Worm (Caenorhabditis elegans) whole organism, L1 larva: ENCODE data around the gene cdh-10.
A peak's percentile ranks its signal among the peaks of the same experiment; 100 is the strongest.

ENCODE experiments used
- C16A3.4 ChIP-seq: fragments of 150-350 bp; optimal IDR thresholded peaks from 2 replicates; lab custom pipeline; 2014; ENCODE audit warnings: missing biosample characterization, missing genetic modification characterization
- F16B12.6 ChIP-seq: fragments of 150-350 bp; optimal IDR thresholded peaks from 2 replicates; lab custom pipeline; 2014; ENCODE audit warnings: missing biosample characterization, missing genetic modification characterization
- Y116A8C.19 ChIP-seq: sonication (generic microtip); optimal IDR thresholded peaks from 2 replicates; lab custom pipeline; 2016; ENCODE audit warnings: missing compliant biosample characterization, missing genetic modification characterization, borderline replicate concordance
- alr-1 ChIP-seq: fragments of 200-800 bp; sonication (Bioruptor generic); optimal IDR thresholded peaks from 2 replicates; lab custom pipeline; 2018; ENCODE audit warnings: borderline replicate concordance, mild to moderate bottlenecking, missing genetic modification characterization, missing compliant biosample characterization
- ama-1 ChIP-seq: fragments of 150-350 bp; optimal IDR thresholded peaks from 2 replicates; lab custom pipeline; 2014
- blmp-1 ChIP-seq: fragments of 150-350 bp; optimal IDR thresholded peaks from 2 replicates; lab custom pipeline; 2014; ENCODE audit warnings: missing biosample characterization, missing genetic modification characterization
- ceh-8 ChIP-seq: fragments of 200-800 bp; sonication (Bioruptor generic); optimal IDR thresholded peaks from 2 replicates; lab custom pipeline; 2018; ENCODE audit warnings: mild to moderate bottlenecking, missing genetic modification characterization, moderate library complexity, missing compliant biosample characterization
- ceh-82 ChIP-seq, 3 experiments: fragments of 150-350 bp in 1 of 3; sonication (generic microtip) in 2 of 3; optimal IDR thresholded peaks; 2 replicates each; lab custom pipeline; 2014 to 2017; ENCODE audit warnings: missing biosample characterization in 3 of 3, missing genetic modification characterization in 3 of 3
- ceh-88 ChIP-seq: fragments of 200-800 bp; sonication (Bioruptor generic); IDR thresholded peaks from 2 replicates; pipeline ENCODE4 v1.3.6; 2022; ENCODE audit warnings: missing genetic modification characterization, missing compliant biosample characterization
- ces-1 ChIP-seq: fragments of 150-350 bp; optimal IDR thresholded peaks from 2 replicates; lab custom pipeline; 2014; ENCODE audit warnings: missing biosample characterization, missing genetic modification reagents, missing genetic modification characterization
- fkh-10 ChIP-seq: sonication (generic microtip); optimal IDR thresholded peaks from 2 replicates; lab custom pipeline; 2017; ENCODE audit warnings: missing biosample characterization, missing genetic modification reagents, missing genetic modification characterization
- fkh-8 ChIP-seq: sonication (generic microtip); optimal IDR thresholded peaks from 2 replicates; lab custom pipeline; 2016; ENCODE audit warnings: mild to moderate bottlenecking, missing genetic modification characterization, missing compliant biosample characterization
- fos-1 ChIP-seq: fragments of 150-350 bp; optimal IDR thresholded peaks from 2 replicates; lab custom pipeline; 2014; ENCODE audit warnings: missing biosample characterization, missing genetic modification characterization
- irx-1 ChIP-seq: sonication (generic microtip); optimal IDR thresholded peaks from 2 replicates; lab custom pipeline; 2016; ENCODE audit warnings: missing genetic modification characterization, missing compliant biosample characterization
- lin-15B ChIP-seq: fragments of 150-350 bp; sonication (generic microtip); optimal IDR thresholded peaks from 3 replicates; lab custom pipeline; 2014; ENCODE audit warnings: missing biosample characterization, missing genetic modification characterization
- lin-35 ChIP-seq, 2 experiments: fragments of 150-350 bp; optimal IDR thresholded peaks; 2 replicates each; lab custom pipeline; 2014; ENCODE audit warnings: missing biosample characterization in 2 of 2, missing genetic modification characterization in 2 of 2, missing genetic modification reagents in 2 of 2
- mdl-1 ChIP-seq, 2 experiments: fragments of 150-350 bp; optimal IDR thresholded peaks; 2 replicates each; lab custom pipeline; 2014 to 2017; ENCODE audit warnings: missing biosample characterization in 2 of 2, missing genetic modification characterization in 2 of 2, inconsistent platforms in 1 of 2
- mef-2 ChIP-seq: fragments of 150-350 bp; optimal IDR thresholded peaks from 2 replicates; lab custom pipeline; 2014; ENCODE audit warnings: missing biosample characterization, missing genetic modification characterization
- mep-1 ChIP-seq: fragments of 150-350 bp; optimal IDR thresholded peaks from 2 replicates; lab custom pipeline; 2014; ENCODE audit warnings: missing biosample characterization, missing genetic modification characterization
- nhr-11 ChIP-seq: fragments of 150-350 bp; optimal IDR thresholded peaks from 2 replicates; lab custom pipeline; 2014; ENCODE audit warnings: missing biosample characterization, missing genetic modification characterization
- nhr-47 ChIP-seq: sonication (generic microtip); optimal IDR thresholded peaks from 2 replicates; lab custom pipeline; 2016; ENCODE audit warnings: mild to moderate bottlenecking, missing genetic modification characterization, moderate library complexity, missing compliant biosample characterization
- nhr-71 ChIP-seq: sonication (generic microtip); optimal IDR thresholded peaks from 2 replicates; lab custom pipeline; 2016; ENCODE audit warnings: mild to moderate bottlenecking, missing genetic modification characterization, moderate library complexity, missing compliant biosample characterization
- nhr-77 ChIP-seq: fragments of 150-350 bp; optimal IDR thresholded peaks from 2 replicates; lab custom pipeline; 2014; ENCODE audit warnings: missing biosample characterization, missing genetic modification characterization
- nhr-85 ChIP-seq: sonication (generic microtip); peaks from one replicate; lab custom pipeline; 2016; ENCODE audit warnings: missing genetic modification characterization, inconsistent platforms, missing compliant biosample characterization
- pax-3 ChIP-seq: fragments of 200-800 bp; sonication (Bioruptor generic); optimal IDR thresholded peaks from 2 replicates; lab custom pipeline; 2018; ENCODE audit warnings: mild to moderate bottlenecking, missing genetic modification characterization, moderate library complexity, missing compliant biosample characterization
- pqm-1 ChIP-seq: sonication (generic microtip); optimal IDR thresholded peaks from 3 replicates; lab custom pipeline; 2017; ENCODE audit warnings: missing biosample characterization, missing genetic modification characterization
- snu-23 ChIP-seq: sonication (generic microtip); optimal IDR thresholded peaks from 2 replicates; lab custom pipeline; 2016; ENCODE audit warnings: missing genetic modification characterization, missing compliant biosample characterization
- sptf-1 ChIP-seq: fragments of 150-350 bp; optimal IDR thresholded peaks from 2 replicates; lab custom pipeline; 2014; ENCODE audit warnings: missing biosample characterization, missing genetic modification characterization
- tbx-2 ChIP-seq: sonication (generic microtip); optimal IDR thresholded peaks from 2 replicates; lab custom pipeline; 2016; ENCODE audit warnings: missing genetic modification characterization, missing compliant biosample characterization
- tlp-1 ChIP-seq: fragments of 150-350 bp; optimal IDR thresholded peaks from 2 replicates; lab custom pipeline; 2014; ENCODE audit warnings: missing biosample characterization, missing genetic modification characterization
- unc-30 ChIP-seq: sonication (generic microtip); optimal IDR thresholded peaks from 2 replicates; lab custom pipeline; 2017; ENCODE audit warnings: missing biosample characterization, missing genetic modification characterization
- vab-15 ChIP-seq: sonication (generic microtip); optimal IDR thresholded peaks from 2 replicates; lab custom pipeline; 2017; ENCODE audit warnings: missing genotype, mild to moderate bottlenecking, missing genetic modification characterization, missing compliant biosample characterization
- zip-4 ChIP-seq: fragments of 200-800 bp; sonication (Bioruptor generic); optimal IDR thresholded peaks from 2 replicates; lab custom pipeline; 2018; ENCODE audit warnings: mild to moderate bottlenecking, missing genetic modification characterization, moderate library complexity, missing compliant biosample characterization
- ztf-11 ChIP-seq, 2 experiments: sonication (generic microtip); optimal IDR thresholded peaks; 2 replicates each; lab custom pipeline; 2016 to 2017; ENCODE audit warnings: missing genetic modification characterization in 2 of 2, missing biosample characterization in 1 of 2, missing compliant biosample characterization in 1 of 2

cdh-10 gene

DNA sequence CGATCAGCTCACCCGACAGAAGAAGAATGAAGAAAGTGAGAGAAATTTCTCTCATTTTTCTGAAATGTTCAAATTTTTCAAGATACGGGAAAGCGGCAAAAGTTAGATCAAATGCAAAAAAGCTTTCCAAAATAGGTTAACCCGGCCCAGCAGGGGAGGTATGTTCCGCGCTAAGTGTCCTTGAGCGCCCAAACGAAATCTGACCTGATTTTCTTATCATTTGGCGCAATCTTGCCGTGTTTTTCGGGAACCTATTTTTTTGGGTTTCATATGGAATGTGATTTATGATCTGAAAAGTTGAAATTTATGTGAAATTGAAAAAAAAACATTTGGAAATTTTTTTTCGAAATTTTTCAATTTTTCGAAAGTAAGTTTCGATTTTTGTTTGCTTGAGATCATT, at the start of gene cdh-10:
TSS of gene cdh-10 (minus strand) at position 59 of the 400 bp plus-strand sequence.
- TF ChIP-seq nhr-85 = peak; percentile 60
- TF ChIP-seq ceh-82 (tag; optimal IDR thresholded peaks at IDR 0.05; lab: Kevin White, UChicago) = no peak
- TF ChIP-seq vab-15 = no peak
- no peak for TF ChIP-seq irx-1 (tag; lab: Kevin White, UChicago)
- TF ChIP-seq mep-1 = no peak
- TF ChIP-seq fos-1 (tag; lab: Kevin White, UChicago) = no peak
- TF ChIP-seq mef-2 (tag; lab: Kevin White, UChicago) = no peak
- no peak for TF ChIP-seq ama-1
- peak; percentile 66 for TF ChIP-seq blmp-1 (tag; lab: Kevin White, UChicago)
- no peak for TF ChIP-seq ceh-88
- no peak for TF ChIP-seq tlp-1 (tag; lab: Kevin White, UChicago)
- TF ChIP-seq lin-15B (tag; lab: Kevin White, UChicago) = no peak
- TF ChIP-seq lin-35 (GFP tag; optimal IDR thresholded peaks at IDR 0.05; lab: Kevin White, UChicago) = no peak
- TF ChIP-seq, all 84 proteins: peak for 2

DNA sequence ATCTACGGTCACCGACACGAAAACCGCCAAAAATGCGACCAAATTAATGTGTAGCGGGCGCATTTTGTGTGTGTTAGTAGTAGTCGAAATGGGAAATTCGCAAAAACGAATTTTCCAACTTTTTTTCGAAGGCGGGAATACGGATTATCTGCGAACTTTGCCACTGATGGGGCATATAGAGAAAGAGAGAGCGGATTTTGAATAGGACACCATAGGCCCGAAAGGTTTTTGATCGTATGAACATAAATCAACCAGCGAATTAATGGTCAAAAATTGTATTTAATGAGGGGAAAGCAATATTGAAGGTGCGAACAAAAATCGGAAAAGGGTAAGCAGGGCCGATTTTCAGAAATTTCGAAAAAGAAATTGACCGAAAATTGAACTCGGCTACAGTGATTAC, 44.7 kb upstream of the cdh-10 start, which contains the start of gene Y69A2AR.22:
TSS of gene Y69A2AR.22 (minus strand) at position 101 of the 400 bp plus-strand sequence.
- TF ChIP-seq snu-23 (GFP tag; lab: Kevin White, UChicago) (no peak), pqm-1 (tag; lab: Kevin White, UChicago) (no peak), ces-1 (no peak), F16B12.6 (tag; lab: Kevin White, UChicago) (no peak), nhr-71 (tag; lab: Kevin White, UChicago) (no peak), fkh-8 (tag; lab: Kevin White, UChicago) (no peak), nhr-47 (no peak), C16A3.4 (tag; lab: Kevin White, UChicago) (no peak), sptf-1 (tag; lab: Kevin White, UChicago) (no peak), zip-4 (no peak), tbx-2 (tag; lab: Kevin White, UChicago) (no peak), unc-30 (tag; lab: Kevin White, UChicago) (no peak), ztf-11 (tag; optimal IDR thresholded peaks at IDR 0.05; lab: Kevin White, UChicago) (no peak), blmp-1 (tag; lab: Kevin White, UChicago) (no peak)

DNA sequence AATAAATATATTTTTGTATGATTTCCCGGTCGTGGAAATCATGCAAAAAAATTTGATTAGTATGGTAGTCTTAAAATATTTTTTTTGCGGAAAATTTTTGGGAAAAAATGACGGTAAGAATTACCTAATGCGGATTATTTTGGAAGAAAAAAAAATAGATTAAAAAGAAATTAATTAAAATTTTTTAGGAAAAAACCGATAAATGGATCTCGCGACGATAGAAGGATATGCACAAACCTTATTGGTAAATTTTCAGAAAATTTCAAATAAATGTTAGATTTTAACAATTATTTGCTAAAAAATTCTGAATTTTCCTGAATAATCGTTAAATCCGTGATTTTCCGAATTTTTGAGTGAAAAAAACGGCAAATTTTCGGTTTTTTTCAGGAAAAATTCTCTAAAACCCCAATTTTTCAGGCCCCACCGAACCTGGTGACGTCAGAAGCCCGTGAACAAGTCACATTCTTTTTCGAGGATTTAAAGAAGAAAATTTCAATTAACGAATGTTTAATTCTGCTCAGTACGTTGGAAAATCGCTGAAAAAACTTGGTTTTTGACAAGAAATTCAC, 34.5 kb upstream of the cdh-10 start, which contains the start of gene Y69A2AR.16:
TSS of gene Y69A2AR.16 (plus strand) at position 189 of the 569 bp plus-strand sequence.
- TF ChIP-seq lin-35 (GFP tag; optimal IDR thresholded peaks at IDR 0.05; lab: Kevin White, UChicago) = no peak
- no peak for TF ChIP-seq nhr-85
- TF ChIP-seq nhr-77 = no peak
- TF ChIP-seq alr-1 (tag; lab: Kevin White, UChicago) = no peak
- no peak for TF ChIP-seq tlp-1 (tag; lab: Kevin White, UChicago)
- no peak for TF ChIP-seq Y116A8C.19
- TF ChIP-seq C16A3.4 (tag; lab: Kevin White, UChicago) = no peak
- TF ChIP-seq nhr-11 = no peak
- no peak for TF ChIP-seq mdl-1 (tag; optimal IDR thresholded peaks at IDR 0.05; lab: Kevin White, UChicago)
- no peak for TF ChIP-seq F16B12.6 (tag; lab: Kevin White, UChicago)
- TF ChIP-seq nhr-71 (tag; lab: Kevin White, UChicago) = no peak
- no peak for TF ChIP-seq ceh-82 (tag; optimal IDR thresholded peaks at IDR 0.05; lab: Kevin White, UChicago)
- TF ChIP-seq pax-3 (tag; lab: Kevin White, UChicago) = no peak

DNA sequence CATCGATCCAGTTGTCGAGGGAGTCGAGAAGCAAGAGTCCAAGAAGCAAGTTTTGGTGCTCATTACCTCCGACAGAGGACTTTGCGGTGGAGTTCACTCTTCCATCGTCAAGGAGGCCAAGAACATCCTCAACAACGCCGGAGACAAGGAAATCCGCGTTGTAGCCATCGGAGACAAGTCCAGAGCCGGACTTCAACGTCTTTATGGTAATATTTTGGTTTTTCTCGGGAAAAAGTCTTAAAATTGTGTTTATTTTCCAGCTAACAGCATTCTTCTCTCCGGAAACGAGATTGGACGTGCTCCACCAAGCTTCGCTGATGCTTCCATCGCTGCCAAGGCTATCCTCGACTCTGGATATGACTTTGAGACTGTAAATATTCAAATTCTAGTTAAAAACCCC, 32.9 kb upstream of the cdh-10 start:
- peak; percentile 14 for TF ChIP-seq ceh-8 (GFP tag; lab: Kevin White, UChicago)
- TF ChIP-seq fkh-10 (GFP tag; lab: Kevin White, UChicago) = no peak
